Fruit fly (Drosophila melanogaster) whole organism, embryonic: Measurements from ENCODE around the gene CDase.

Experiments
- ATbp ChIP-seq: fragments of 200-800 bp; sonication (Bioruptor generic); optimal IDR thresholded peaks from 2 replicates; lab custom pipeline; 2017; ENCODE audit warnings: missing biosample characterization, mild to moderate bottlenecking, missing genetic modification characterization, missing genetic modification reagents
- Atf3 ChIP-seq: fragments of 200-800 bp; sonication (Bioruptor generic); optimal IDR thresholded peaks from 3 replicates; lab custom pipeline; 2016; ENCODE audit warnings: missing biosample characterization, missing genetic modification characterization
- CG10321 ChIP-seq: fragments of 200-800 bp; sonication (Bioruptor generic); IDR thresholded peaks from 2 replicates; pipeline ENCODE4 v1.3.6; 2022; ENCODE audit warnings: missing biosample characterization, missing genetic modification characterization
- CG12659 ChIP-seq: fragments of 200-800 bp; sonication (Bioruptor generic); optimal IDR thresholded peaks from 3 replicates; lab custom pipeline; 2017; ENCODE audit warnings: mild to moderate bottlenecking, missing biosample characterization, missing genetic modification reagents, missing genetic modification characterization
- CG15514 ChIP-seq: fragments of 200-800 bp; sonication (Bioruptor generic); optimal IDR thresholded peaks from 3 replicates; lab custom pipeline; 2017; ENCODE audit warnings: missing biosample characterization, missing genetic modification characterization, mild to moderate bottlenecking, moderate library complexity, missing genetic modification reagents
- CG1647 ChIP-seq: fragments of 200-800 bp; sonication (Bioruptor generic); optimal IDR thresholded peaks from 3 replicates; lab custom pipeline; 2016; ENCODE audit warnings: missing biosample characterization, missing genetic modification characterization
- CG17802 ChIP-seq: fragments of 200-800 bp; sonication (Bioruptor generic); optimal IDR thresholded peaks from 2 replicates; lab custom pipeline; 2018; ENCODE audit warnings: missing biosample characterization, mild to moderate bottlenecking, missing genetic modification characterization, moderate library complexity
- CG1792 ChIP-seq: fragments of 200-800 bp; sonication (Bioruptor generic); optimal IDR thresholded peaks from 2 replicates; lab custom pipeline; 2016; ENCODE audit warnings: missing biosample characterization, missing genetic modification characterization
- CG18011 ChIP-seq: fragments of 200-800 bp; sonication (Bioruptor generic); optimal IDR thresholded peaks from 2 replicates; lab custom pipeline; 2017; ENCODE audit warnings: missing biosample characterization, missing genetic modification characterization, mild to moderate bottlenecking, moderate library complexity, missing genotype
- CG2116 ChIP-seq: fragments of 200-800 bp; sonication (Bioruptor generic); optimal IDR thresholded peaks from 3 replicates; lab custom pipeline; 2018; ENCODE audit warnings: missing biosample characterization, mild to moderate bottlenecking, missing genetic modification characterization
- CG2199 ChIP-seq: fragments of 200-800 bp; sonication (Bioruptor generic); IDR thresholded peaks from 3 replicates; pipeline ENCODE4 v1.3.6; 2022; ENCODE audit warnings: missing biosample characterization, missing genetic modification characterization
- CG3065 ChIP-seq: fragments of 200-800 bp; sonication (Bioruptor generic); optimal IDR thresholded peaks from 2 replicates; lab custom pipeline; 2016; ENCODE audit warnings: missing biosample characterization, missing genetic modification characterization
- CG3281 ChIP-seq: fragments of 200-800 bp; sonication (Bioruptor generic); optimal IDR thresholded peaks from 3 replicates; lab custom pipeline; 2017; ENCODE audit warnings: missing biosample characterization, mild to moderate bottlenecking, missing genetic modification characterization
- CG8089 ChIP-seq: fragments of 200-800 bp; sonication (Bioruptor generic); optimal IDR thresholded peaks from 3 replicates; lab custom pipeline; 2016; ENCODE audit warnings: missing biosample characterization, missing genetic modification characterization
- CG8765 ChIP-seq: fragments of 200-800 bp; sonication (Bioruptor generic); IDR thresholded peaks from 2 replicates; pipeline ENCODE4 v1.3.6; 2022; ENCODE audit warnings: missing biosample characterization, missing genetic modification characterization
- CG9437 ChIP-seq: fragments of 200-800 bp; sonication (Bioruptor generic); optimal IDR thresholded peaks from 2 replicates; lab custom pipeline; 2018; ENCODE audit warnings: missing biosample characterization, mild to moderate bottlenecking, missing genetic modification characterization
- CG9797 ChIP-seq: fragments of 200-800 bp; sonication (Bioruptor generic); optimal IDR thresholded peaks from 3 replicates; lab custom pipeline; 2018; ENCODE audit warnings: missing biosample characterization, mild to moderate bottlenecking, missing genetic modification characterization
- Dref ChIP-seq: fragments of 200-800 bp; sonication (Bioruptor generic); IDR thresholded peaks from 2 replicates; pipeline ENCODE4 v1.3.6; 2022; ENCODE audit warnings: missing biosample characterization, missing genetic modification characterization
- E2f2 ChIP-seq: fragments of 200-800 bp; sonication (Bioruptor generic); IDR thresholded peaks from 2 replicates; pipeline ENCODE4 v1.3.6; 2022; ENCODE audit warnings: missing biosample characterization, missing genetic modification characterization
- Fer2 ChIP-seq: fragments of 200-800 bp; sonication (Bioruptor generic); optimal IDR thresholded peaks from 2 replicates; lab custom pipeline; 2018; ENCODE audit warnings: missing biosample characterization, mild to moderate bottlenecking, missing genetic modification characterization, moderate library complexity
- Hmr ChIP-seq: fragments of 200-800 bp; sonication (Bioruptor generic); optimal IDR thresholded peaks from 3 replicates; lab custom pipeline; 2017; ENCODE audit warnings: mild to moderate bottlenecking, missing biosample characterization, missing genetic modification reagents, missing genetic modification characterization
- Hmx ChIP-seq: fragments of 200-800 bp; sonication (Bioruptor generic); optimal IDR thresholded peaks from 2 replicates; lab custom pipeline; 2016; ENCODE audit warnings: missing biosample characterization, missing genetic modification characterization
- MBD-R2 ChIP-seq: fragments of 200-800 bp; sonication (Bioruptor generic); IDR thresholded peaks from 2 replicates; pipeline ENCODE4 v1.3.6; 2022; ENCODE audit warnings: missing biosample characterization, missing genetic modification characterization
- Med ChIP-seq: fragments of 200-800 bp; sonication (Bioruptor generic); peaks from one replicate; lab custom pipeline; 2016; ENCODE audit warnings: missing biosample characterization, missing genetic modification characterization, mild to moderate bottlenecking, inconsistent platforms, moderate library complexity
- NfI ChIP-seq: fragments of 200-800 bp; sonication (Bioruptor generic); optimal IDR thresholded peaks from 3 replicates; lab custom pipeline; 2018; ENCODE audit warnings: missing biosample characterization, mild to moderate bottlenecking, missing genetic modification characterization, moderate library complexity
- Opbp ChIP-seq: fragments of 200-800 bp; sonication (Bioruptor generic); IDR thresholded peaks from 3 replicates; pipeline ENCODE4 v1.3.6; 2022; ENCODE audit warnings: missing biosample characterization, missing genetic modification characterization; ENCODE audit not compliant: partially characterized antibody
- Optix ChIP-seq: fragments of 200-800 bp; sonication (Bioruptor generic); IDR thresholded peaks from 3 replicates; pipeline ENCODE4 v1.3.6; 2022; ENCODE audit warnings: missing biosample characterization, missing genetic modification characterization
- Pdp1 ChIP-seq, 2 experiments: fragments of 200-800 bp; sonication (Bioruptor generic); optimal IDR thresholded peaks; 3 replicates each; lab custom pipeline; 2016; ENCODE audit warnings: missing biosample characterization in 2 of 2, missing genetic modification characterization in 2 of 2, mild to moderate bottlenecking in 1 of 2, moderate library complexity in 1 of 2
- crc ChIP-seq: fragments of 200-800 bp; sonication (Bioruptor generic); optimal IDR thresholded peaks from 2 replicates; lab custom pipeline; 2016; ENCODE audit warnings: missing biosample characterization, missing genetic modification characterization
- crp ChIP-seq, 2 experiments: fragments of 200-800 bp; sonication (Bioruptor generic); optimal IDR thresholded peaks; 2 replicates in 1 of 2; 3 replicates in 1 of 2; lab custom pipeline; 2017; ENCODE audit warnings: missing biosample characterization in 2 of 2, missing genetic modification characterization in 2 of 2, mild to moderate bottlenecking in 1 of 2, moderate library complexity in 1 of 2
- ems ChIP-seq: fragments of 200-800 bp; sonication (Bioruptor generic); optimal IDR thresholded peaks from 3 replicates; lab custom pipeline; 2016; ENCODE audit warnings: missing biosample characterization, missing genetic modification characterization
- eve ChIP-seq, 2 experiments: fragments of >200 bp; optimal IDR thresholded peaks; 2 replicates each; lab custom pipeline; 2017; ENCODE audit warnings: missing biosample characterization in 2 of 2, missing genetic modification characterization in 2 of 2
- fru ChIP-seq: fragments of >200 bp; optimal IDR thresholded peaks from 2 replicates; lab custom pipeline; 2017
- gem ChIP-seq: fragments of 200-800 bp; sonication (Bioruptor generic); optimal IDR thresholded peaks from 2 replicates; lab custom pipeline; 2019; ENCODE audit warnings: missing biosample characterization, mild to moderate bottlenecking, missing genetic modification characterization, moderate library complexity
- gsb-n ChIP-seq: fragments of 200-800 bp; sonication (Bioruptor generic); optimal IDR thresholded peaks from 3 replicates; lab custom pipeline; 2018; ENCODE audit warnings: missing biosample characterization, mild to moderate bottlenecking, missing genetic modification characterization
- ham ChIP-seq: fragments of 200-800 bp; sonication (Bioruptor generic); IDR thresholded peaks from 2 replicates; pipeline ENCODE4 v1.3.6; 2022; ENCODE audit warnings: missing biosample characterization, missing genetic modification characterization
- kni ChIP-seq: fragments of 200-800 bp; sonication (Bioruptor generic); optimal IDR thresholded peaks from 3 replicates; lab custom pipeline; 2017; ENCODE audit warnings: mild to moderate bottlenecking, missing biosample characterization, missing genetic modification reagents, missing genetic modification characterization
- lilli ChIP-seq: fragments of 200-800 bp; sonication (Bioruptor generic); optimal IDR thresholded peaks from 3 replicates; lab custom pipeline; 2016; ENCODE audit warnings: missing biosample characterization, missing genetic modification characterization
- mirr ChIP-seq: fragments of 200-800 bp; sonication (Bioruptor generic); optimal IDR thresholded peaks from 3 replicates; lab custom pipeline; 2018; ENCODE audit warnings: missing biosample characterization, mild to moderate bottlenecking, missing genetic modification characterization
- org-1 ChIP-seq: fragments of 200-800 bp; sonication (Bioruptor generic); optimal IDR thresholded peaks from 2 replicates; lab custom pipeline; 2017; ENCODE audit warnings: missing biosample characterization, missing genetic modification characterization
- pan ChIP-seq, 4 experiments: fragments of >200 bp in 3 of 4; fragments of 200-800 bp in 1 of 4; sonication (Bioruptor generic) in 1 of 4; optimal IDR thresholded peaks in 3 of 4; IDR thresholded peaks in 1 of 4; 2 replicates each; pipeline versions ENCODE4 v1.3.6 to Lab custom; 2017 to 2022; ENCODE audit warnings: missing biosample characterization in 2 of 4, missing genetic modification characterization in 2 of 4, mixed read lengths in 1 of 4
- pb ChIP-seq: fragments of 200-800 bp; sonication (Bioruptor generic); optimal IDR thresholded peaks from 3 replicates; lab custom pipeline; 2016; ENCODE audit warnings: missing biosample characterization, missing genetic modification characterization
- peb ChIP-seq: fragments of 200-800 bp; sonication (Bioruptor generic); IDR thresholded peaks from 2 replicates; pipeline ENCODE4 v1.3.6; 2022; ENCODE audit warnings: missing biosample characterization, missing genetic modification characterization
- pros ChIP-seq: fragments of 200-800 bp; sonication (Bioruptor generic); optimal IDR thresholded peaks from 3 replicates; lab custom pipeline; 2019; ENCODE audit warnings: missing biosample characterization, mild to moderate bottlenecking, missing genetic modification characterization, moderate library complexity
- ro ChIP-seq: fragments of 200-800 bp; sonication (Bioruptor generic); IDR thresholded peaks from 2 replicates; pipeline ENCODE4 v1.3.6; 2022; ENCODE audit warnings: missing biosample characterization, missing genetic modification characterization
- slbo ChIP-seq: fragments of 200-800 bp; sonication (Bioruptor generic); IDR thresholded peaks from 2 replicates; pipeline ENCODE4 v1.3.6; 2022; ENCODE audit warnings: missing biosample characterization, missing genetic modification characterization
- tio ChIP-seq: fragments of 200-800 bp; sonication (Bioruptor generic); optimal IDR thresholded peaks from 2 replicates; lab custom pipeline; 2017; ENCODE audit warnings: missing biosample characterization, missing genetic modification characterization, inconsistent platforms
- unpg ChIP-seq: fragments of 200-800 bp; sonication (Bioruptor generic); optimal IDR thresholded peaks from 3 replicates; lab custom pipeline; 2018; ENCODE audit warnings: missing biosample characterization, mild to moderate bottlenecking, missing genetic modification characterization, moderate library complexity
- z ChIP-seq: fragments of 200-800 bp; sonication (Bioruptor generic); IDR thresholded peaks from 3 replicates; pipeline ENCODE4 v1.3.6; 2022; ENCODE audit warnings: missing biosample characterization, missing genetic modification characterization
- zen2 ChIP-seq: fragments of 200-800 bp; sonication (Bioruptor generic); IDR thresholded peaks from 3 replicates; pipeline ENCODE4 v1.3.6; 2022; ENCODE audit warnings: missing biosample characterization, missing genetic modification characterization; ENCODE audit not compliant: partially characterized antibody

CDase gene

dm6 chr3R:30419216-30419615 lies 40.1 kb upstream of the CDase start:
- TF ChIP-seq CG15514 (GFP tag; lab: Kevin White, UChicago) (no peak), NfI (GFP tag; lab: Kevin White, UChicago) (no peak), eve (GFP tag; optimal IDR thresholded peaks at IDR 0.05; lab: Kevin White, UChicago) (no peak), Hmr (GFP tag; lab: Kevin White, UChicago) (no peak), CG3065 (no peak), CG8089 (GFP tag; lab: Kevin White, UChicago) (no peak), org-1 (GFP tag; lab: Kevin White, UChicago) (no peak), kni (no peak), CG18011 (GFP tag; lab: Kevin White, UChicago) (no peak), mirr (GFP tag; lab: Kevin White, UChicago) (no peak), pros (GFP tag; lab: Kevin White, UChicago) (no peak), peb (no peak), CG12659 (GFP tag; lab: Kevin White, UChicago) (no peak), CG2199 (GFP tag; lab: Robert Waterston, UW) (no peak), CG10321 (GFP tag; lab: Robert Waterston, UW) (no peak), CG17802 (tag; lab: Kevin White, UChicago) (no peak)

DNA sequence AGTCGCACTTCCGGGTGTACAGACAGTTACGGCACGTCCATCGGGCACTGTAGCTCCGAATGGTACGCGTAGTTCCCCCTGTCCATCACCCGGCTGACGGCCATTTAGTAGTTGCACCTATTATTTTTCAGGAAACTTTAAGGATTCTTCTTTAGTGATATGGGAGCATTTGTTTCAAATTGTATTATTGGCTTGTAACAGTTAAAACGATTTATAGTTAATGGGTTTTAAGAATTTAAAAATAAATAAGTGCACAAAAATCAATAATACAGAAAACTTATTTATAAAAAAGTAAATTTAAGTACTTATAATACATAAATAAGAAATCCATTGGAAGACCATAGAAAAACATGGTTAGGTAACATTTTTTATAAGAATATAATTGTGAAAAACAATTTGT lies 36.5 kb upstream of the CDase start, which contains the start of the genes CG2217 and CG42740:
Gene CG2217 (minus strand): TSS at position 101 of the 400 bp plus-strand sequence.
Gene CG42740 (minus strand): TSS at position 101 of the 400 bp plus-strand sequence.
- no peak for TF ChIP-seq Fer2
- no peak for TF ChIP-seq pan (optimal IDR thresholded peaks at IDR 0.05; lab: Kevin White, UChicago)
- no peak for TF ChIP-seq pan (GFP tag; optimal IDR thresholded peaks at IDR 0.05 in 1 of 2, IDR thresholded peaks at IDR 0.05 in 1 of 2)
- no peak for TF ChIP-seq ATbp (GFP tag; lab: Kevin White, UChicago)
- no peak for TF ChIP-seq tio (GFP tag; lab: Kevin White, UChicago)
- TF ChIP-seq Pdp1 (GFP tag; optimal IDR thresholded peaks at IDR 0.05; lab: Kevin White, UChicago), result no peak
- no peak for TF ChIP-seq unpg (GFP tag; lab: Kevin White, UChicago)
- no peak for TF ChIP-seq crc (GFP tag; lab: Kevin White, UChicago)
- TF ChIP-seq fru (lab: Kevin White, UChicago), result no peak
- no peak for TF ChIP-seq CG9437 (GFP tag; lab: Kevin White, UChicago)
- no peak for TF ChIP-seq CG1647 (GFP tag; lab: Kevin White, UChicago)
- no peak for TF ChIP-seq z (GFP tag; lab: Robert Waterston, UW)
- no peak for TF ChIP-seq Optix
- TF ChIP-seq Opbp (GFP tag; lab: Robert Waterston, UW), result no peak
- TF ChIP-seq ham (GFP tag; lab: Robert Waterston, UW), result no peak
- no peak for TF ChIP-seq gem (tag; lab: Kevin White, UChicago)
- TF ChIP-seq ems (GFP tag; lab: Kevin White, UChicago), result no peak
- no peak for TF ChIP-seq MBD-R2 (GFP tag; lab: Robert Waterston, UW)
- no peak for TF ChIP-seq CG8765
- TF ChIP-seq pb, result no peak
- TF ChIP-seq CG1792, result no peak

dm6 chr3R:30423695-30424094 lies 35.6 kb upstream of the CDase start, which contains the start of the genes CG15535 and mRpS18C:
TSS of gene CG15535 (minus strand) at chr3R:30423929.
TSS of gene mRpS18C (plus strand) at chr3R:30423974.
- TF ChIP-seq gsb-n (tag; lab: Kevin White, UChicago), result peak; percentile 27
- TF ChIP-seq lilli (GFP tag; lab: Kevin White, UChicago), result peak; percentile 12
- no peak for TF ChIP-seq ro (GFP tag; lab: Robert Waterston, UW)
- peak; percentile 42 for TF ChIP-seq E2f2 (GFP tag; lab: Robert Waterston, UW)
- TF ChIP-seq Hmx (GFP tag; lab: Kevin White, UChicago), result no peak
- peak; percentile 82 to 96 for TF ChIP-seq crp (GFP tag; optimal IDR thresholded peaks at IDR 0.05; lab: Kevin White, UChicago)
- TF ChIP-seq Med (GFP tag; lab: Kevin White, UChicago), result peak; percentile 84
- peak; percentile 21 for TF ChIP-seq CG9797
- TF ChIP-seq CG3281 (GFP tag; lab: Kevin White, UChicago), result no peak
- peak; percentile 89 for TF ChIP-seq Dref
- TF ChIP-seq zen2, result peak; percentile 83
- peak; percentile 90 for TF ChIP-seq CG2116 (GFP tag; lab: Kevin White, UChicago)
- 0 out of 2 replicates have a peak, but pooled peaks have one; percentile 21 for TF ChIP-seq slbo (GFP tag; lab: Robert Waterston, UW)
- TF ChIP-seq Atf3 (GFP tag; lab: Kevin White, UChicago), result no peak
